Worm (Caenorhabditis elegans): ENCODE data around the gene vps-41.

- TF ChIP-seq ref-1 (GFP tag; conservative IDR thresholded peaks at IDR 0.05) (no peak), ztf-23 (GFP tag; IDR thresholded peaks at IDR 0.05) (no peak), ztf-29 (GFP tag; IDR thresholded peaks at IDR 0.05) (no peak), T22C8.4 (GFP tag; IDR thresholded peaks at IDR 0.05) (no peak), tab-1 (GFP tag; IDR thresholded peaks at IDR 0.05) (no peak), flt-1 (GFP tag; IDR thresholded peaks at IDR 0.05) (no peak), cog-1 (tag; optimal IDR thresholded peaks at IDR 0.05) (no peak), klf-2 (GFP tag; conservative IDR thresholded peaks at IDR 0.05) (no peak)
These were observed 18.3 kb upstream of the vps-41 start for ce11 chrX:5265356-5265755.
